Fruit fly (Drosophila melanogaster) whole organism, embryonic: Measurements from ENCODE around the gene CG32066.

Experiments
- B-H2 ChIP-seq: fragments of 200-800 bp; sonication (Bioruptor generic); optimal IDR thresholded peaks from 2 replicates; lab custom pipeline; 2018; ENCODE audit warnings: missing biosample characterization, mild to moderate bottlenecking, missing genetic modification characterization
- Bgb ChIP-seq: fragments of 200-800 bp; sonication (Bioruptor generic); IDR thresholded peaks from 2 replicates; pipeline ENCODE4 v1.3.6; 2022; ENCODE audit warnings: missing biosample characterization, missing genetic modification characterization; ENCODE audit not compliant: partially characterized antibody
- CG11085 ChIP-seq: fragments of 200-800 bp; sonication (Bioruptor generic); IDR thresholded peaks from 2 replicates; pipeline ENCODE4 v1.3.6; 2022; ENCODE audit warnings: missing biosample characterization, missing genetic modification characterization
- CG1233 ChIP-seq: fragments of 200-800 bp; sonication (Bioruptor generic); optimal IDR thresholded peaks from 4 replicates; lab custom pipeline; 2018; ENCODE audit warnings: missing biosample characterization, mild to moderate bottlenecking, missing genetic modification characterization
- CG13424 ChIP-seq: fragments of 200-800 bp; sonication (Bioruptor generic); optimal IDR thresholded peaks from 2 replicates; lab custom pipeline; 2019; ENCODE audit warnings: missing biosample characterization, mild to moderate bottlenecking, missing genetic modification characterization, moderate library complexity
- CG13624 ChIP-seq: fragments of 200-800 bp; sonication (Bioruptor generic); optimal IDR thresholded peaks from 2 replicates; lab custom pipeline; 2016; ENCODE audit warnings: missing biosample characterization, missing genetic modification characterization
- CG15601 ChIP-seq: fragments of 200-800 bp; sonication (Bioruptor generic); optimal IDR thresholded peaks from 3 replicates; lab custom pipeline; 2019; ENCODE audit warnings: missing biosample characterization, mild to moderate bottlenecking, missing genetic modification characterization, moderate library complexity
- CG1603 ChIP-seq: fragments of 200-800 bp; sonication (Bioruptor generic); optimal IDR thresholded peaks from 2 replicates; lab custom pipeline; 2019; ENCODE audit warnings: missing biosample characterization, mild to moderate bottlenecking, missing genetic modification characterization, moderate library complexity
- CG16813 ChIP-seq: fragments of 200-800 bp; sonication (Bioruptor generic); IDR thresholded peaks from 3 replicates; pipeline ENCODE4 v1.3.6; 2022; ENCODE audit warnings: missing biosample characterization, missing genetic modification characterization; ENCODE audit not compliant: partially characterized antibody
- CG17361 ChIP-seq: fragments of 200-800 bp; sonication (Bioruptor generic); IDR thresholded peaks from 3 replicates; pipeline ENCODE4 v1.3.6; 2022; ENCODE audit warnings: missing biosample characterization, missing genetic modification characterization
- CG1832 ChIP-seq: fragments of 200-800 bp; sonication (Bioruptor generic); optimal IDR thresholded peaks from 2 replicates; lab custom pipeline; 2017; ENCODE audit warnings: missing biosample characterization, mild to moderate bottlenecking, missing genetic modification characterization, inconsistent platforms
- CG2199 ChIP-seq: fragments of 200-800 bp; sonication (Bioruptor generic); IDR thresholded peaks from 3 replicates; pipeline ENCODE4 v1.3.6; 2022; ENCODE audit warnings: missing biosample characterization, missing genetic modification characterization
- CG3163 ChIP-seq: fragments of 200-800 bp; sonication (Bioruptor generic); optimal IDR thresholded peaks from 3 replicates; lab custom pipeline; 2016; ENCODE audit warnings: missing biosample characterization, missing genetic modification characterization
- CG3281 ChIP-seq: fragments of 200-800 bp; sonication (Bioruptor generic); optimal IDR thresholded peaks from 3 replicates; lab custom pipeline; 2017; ENCODE audit warnings: missing biosample characterization, mild to moderate bottlenecking, missing genetic modification characterization
- CG33213 ChIP-seq: fragments of 200-800 bp; sonication (Bioruptor generic); optimal IDR thresholded peaks from 3 replicates; lab custom pipeline; 2016; ENCODE audit warnings: missing biosample characterization, missing genetic modification characterization
- CG33557 ChIP-seq: fragments of 200-800 bp; sonication (Bioruptor generic); optimal IDR thresholded peaks from 2 replicates; lab custom pipeline; 2019; ENCODE audit warnings: missing biosample characterization, mild to moderate bottlenecking, missing genetic modification characterization, moderate library complexity
- CG7839 ChIP-seq: fragments of 200-800 bp; sonication (Bioruptor generic); optimal IDR thresholded peaks from 3 replicates; lab custom pipeline; 2018; ENCODE audit warnings: missing biosample characterization, mild to moderate bottlenecking, missing genetic modification characterization, moderate library complexity
- CG8388 ChIP-seq: fragments of 200-800 bp; sonication (Bioruptor generic); optimal IDR thresholded peaks from 2 replicates; lab custom pipeline; 2019; ENCODE audit warnings: missing biosample characterization, mild to moderate bottlenecking, missing genetic modification characterization, moderate library complexity
- CG8924 ChIP-seq: fragments of 200-800 bp; optimal IDR thresholded peaks from 3 replicates; lab custom pipeline; 2019; ENCODE audit warnings: missing biosample characterization, mild to moderate bottlenecking, missing genetic modification characterization, moderate library complexity
- CG9215 ChIP-seq: fragments of 200-800 bp; sonication (Bioruptor generic); IDR thresholded peaks from 2 replicates; pipeline ENCODE4 v1.3.6; 2022; ENCODE audit warnings: missing biosample characterization, missing genetic modification characterization
- D19B ChIP-seq: fragments of 200-800 bp; sonication (Bioruptor generic); optimal IDR thresholded peaks from 2 replicates; lab custom pipeline; 2017; ENCODE audit warnings: missing biosample characterization, mild to moderate bottlenecking, missing genetic modification characterization
- H2.0 ChIP-seq: fragments of 200-800 bp; sonication (Bioruptor generic); IDR thresholded peaks from 2 replicates; pipeline ENCODE4 v1.3.6; 2022; ENCODE audit warnings: missing biosample characterization, missing genetic modification characterization
- MESR4 ChIP-seq: fragments of 200-800 bp; sonication (Bioruptor generic); optimal IDR thresholded peaks from 2 replicates; lab custom pipeline; 2018; ENCODE audit warnings: missing biosample characterization, mild to moderate bottlenecking, missing genetic modification characterization, moderate library complexity
- Med ChIP-seq: fragments of 200-800 bp; sonication (Bioruptor generic); peaks from one replicate; lab custom pipeline; 2016; ENCODE audit warnings: missing biosample characterization, missing genetic modification characterization, mild to moderate bottlenecking, inconsistent platforms, moderate library complexity
- Meics ChIP-seq: fragments of 200-800 bp; sonication (Bioruptor generic); optimal IDR thresholded peaks from 2 replicates; lab custom pipeline; 2017; ENCODE audit warnings: missing biosample characterization, mild to moderate bottlenecking, missing genetic modification characterization
- Pdp1 ChIP-seq, 2 experiments: fragments of 200-800 bp; sonication (Bioruptor generic); optimal IDR thresholded peaks; 3 replicates each; lab custom pipeline; 2016; ENCODE audit warnings: missing biosample characterization in 2 of 2, missing genetic modification characterization in 2 of 2, mild to moderate bottlenecking in 1 of 2, moderate library complexity in 1 of 2
- Six4 ChIP-seq: fragments of 200-800 bp; sonication (Bioruptor generic); optimal IDR thresholded peaks from 2 replicates; lab custom pipeline; 2016; ENCODE audit warnings: missing biosample characterization, missing genetic modification characterization
- az2 ChIP-seq: fragments of 200-800 bp; sonication (Bioruptor generic); optimal IDR thresholded peaks from 3 replicates; lab custom pipeline; 2016; ENCODE audit warnings: missing biosample characterization, missing genetic modification characterization
- bsh ChIP-seq, 2 experiments: fragments of 200-800 bp; sonication (Bioruptor generic); optimal IDR thresholded peaks; 2 replicates each; lab custom pipeline; 2017 to 2018; ENCODE audit warnings: mild to moderate bottlenecking in 2 of 2, missing biosample characterization in 2 of 2, missing genetic modification characterization in 2 of 2, moderate library complexity in 1 of 2
- dysf ChIP-seq: fragments of 200-800 bp; sonication (Bioruptor generic); IDR thresholded peaks from 3 replicates; pipeline ENCODE4 v1.3.6; 2022; ENCODE audit warnings: missing biosample characterization, missing genetic modification characterization
- fd3F ChIP-seq: fragments of 200-800 bp; sonication (Bioruptor generic); optimal IDR thresholded peaks from 2 replicates; lab custom pipeline; 2018; ENCODE audit warnings: missing biosample characterization, mild to moderate bottlenecking, missing genetic modification characterization, moderate library complexity
- gem ChIP-seq: fragments of 200-800 bp; sonication (Bioruptor generic); optimal IDR thresholded peaks from 2 replicates; lab custom pipeline; 2019; ENCODE audit warnings: missing biosample characterization, mild to moderate bottlenecking, missing genetic modification characterization, moderate library complexity
- lmd ChIP-seq: fragments of 200-800 bp; sonication (Bioruptor generic); IDR thresholded peaks from 2 replicates; pipeline ENCODE4 v1.3.6; 2022; ENCODE audit warnings: missing biosample characterization, missing genetic modification characterization
- mam ChIP-seq: fragments of 200-800 bp; sonication (Bioruptor generic); optimal IDR thresholded peaks from 3 replicates; lab custom pipeline; 2016; ENCODE audit warnings: missing biosample characterization, missing genetic modification characterization
- scrt ChIP-seq: fragments of 200-800 bp; sonication (Bioruptor generic); optimal IDR thresholded peaks from 2 replicates; lab custom pipeline; 2018; ENCODE audit warnings: missing biosample characterization, mild to moderate bottlenecking, missing genetic modification characterization, moderate library complexity
- sens ChIP-seq: fragments of 200-800 bp; sonication (Bioruptor generic); peaks from one replicate; lab custom pipeline; 2016; ENCODE audit warnings: missing biosample characterization, missing genetic modification characterization
- sim ChIP-seq: fragments of 200-800 bp; sonication (Bioruptor generic); IDR thresholded peaks from 2 replicates; pipeline ENCODE4 v1.3.6; 2022; ENCODE audit warnings: missing biosample characterization, missing genetic modification characterization
- sna ChIP-seq: fragments of 200-800 bp; sonication (Bioruptor generic); IDR thresholded peaks from 2 replicates; pipeline ENCODE4 v1.3.6; 2022; ENCODE audit warnings: missing biosample characterization, missing genetic modification characterization; ENCODE audit not compliant: partially characterized antibody
- so ChIP-seq: fragments of 200-800 bp; sonication (Bioruptor generic); IDR thresholded peaks from 3 replicates; pipeline ENCODE4 v1.3.6; 2022; ENCODE audit warnings: missing biosample characterization, missing genetic modification characterization
- sr ChIP-seq: fragments of 200-800 bp; sonication (Bioruptor generic); IDR thresholded peaks from 3 replicates; pipeline ENCODE4 v1.3.6; 2022; ENCODE audit warnings: missing biosample characterization, missing genetic modification characterization
- wdn ChIP-seq: fragments of 200-800 bp; sonication (Bioruptor generic); IDR thresholded peaks from 2 replicates; pipeline ENCODE4 v1.3.6; 2022; ENCODE audit warnings: missing biosample characterization, missing genetic modification characterization
- yki ChIP-seq: fragments of >200 bp; optimal IDR thresholded peaks from 3 replicates; lab custom pipeline; 2018
- z ChIP-seq: fragments of 200-800 bp; sonication (Bioruptor generic); IDR thresholded peaks from 3 replicates; pipeline ENCODE4 v1.3.6; 2022; ENCODE audit warnings: missing biosample characterization, missing genetic modification characterization

The CG32066 gene

dm6 chr3L:10656451-10657198, 4.2 kb downstream of the CG32066 start (continued):
- no peak for TF ChIP-seq MESR4
- TF ChIP-seq CG33557 (GFP tag; lab: Kevin White, UChicago) = peak; percentile 40
- peak; percentile 38 for TF ChIP-seq mam (GFP tag; lab: Kevin White, UChicago)
- no peak for TF ChIP-seq CG9215 (GFP tag; lab: Robert Waterston, UW)
- no peak for TF ChIP-seq CG1832 (GFP tag; lab: Kevin White, UChicago)
- TF ChIP-seq CG8924 (tag; lab: Kevin White, UChicago) = peak; percentile 59
- no peak for TF ChIP-seq yki (lab: Kevin White, UChicago)
- TF ChIP-seq sna (GFP tag; lab: Robert Waterston, UW) = no peak
- TF ChIP-seq Meics (GFP tag; lab: Kevin White, UChicago) = peak; percentile 74
- peak; percentile 65; the same call in 2 of the 3 replicates for TF ChIP-seq so (GFP tag; lab: Robert Waterston, UW)
- peak; percentile 83 for TF ChIP-seq CG1233 (GFP tag; lab: Kevin White, UChicago)
- TF ChIP-seq D19B (GFP tag; lab: Kevin White, UChicago) = peak; percentile 35
- TF ChIP-seq Bgb = no peak
- TF ChIP-seq Six4 (GFP tag; lab: Kevin White, UChicago) = peak; percentile 0
- no peak for TF ChIP-seq H2.0 (GFP tag; lab: Robert Waterston, UW)
- no peak for TF ChIP-seq dysf (GFP tag; lab: Robert Waterston, UW)

dm6 chr3L:10654439-10654838, 6.4 kb downstream of the CG32066 start:
- TF ChIP-seq gem (peak; percentile 19), CG3281 (GFP tag; lab: Kevin White, UChicago) (no peak), fd3F (GFP tag; lab: Kevin White, UChicago) (no peak), Med (GFP tag; lab: Kevin White, UChicago) (peak; percentile 67), CG11085 (GFP tag; lab: Robert Waterston, UW) (no peak), scrt (GFP tag; lab: Kevin White, UChicago) (no peak), sens (GFP tag; lab: Kevin White, UChicago) (peak; percentile 55), Pdp1 (GFP tag; optimal IDR thresholded peaks at IDR 0.05; lab: Kevin White, UChicago) (peak in 1 of 2 experiments; percentile 34), z (GFP tag; lab: Robert Waterston, UW) (no peak), CG1603 (tag; lab: Kevin White, UChicago) (peak; percentile 8)

- no peak for TF ChIP-seq CG13624 (GFP tag; lab: Kevin White, UChicago)
Measured at dm6 chr3L:10652487-10652886, 8.3 kb downstream of the CG32066 start.

dm6 chr3L:10651271-10651670, 9.5 kb downstream of the CG32066 start:
- TF ChIP-seq sr = peak; percentile 52; the same call in 1 of the 3 replicates
- TF ChIP-seq az2 (GFP tag; lab: Kevin White, UChicago) = no peak
- 0 out of 3 replicates have a peak, but pooled peaks have one; percentile 28 for TF ChIP-seq CG2199 (GFP tag; lab: Robert Waterston, UW)
- TF ChIP-seq, all 482 proteins: peak for 2

- no peak for TF ChIP-seq wdn
- 0 out of 3 replicates have a peak, but pooled peaks have one; percentile 15 for TF ChIP-seq CG17361 (GFP tag; lab: Robert Waterston, UW)
- TF ChIP-seq sim (GFP tag; lab: Robert Waterston, UW) = no peak
- TF ChIP-seq CG16813 (GFP tag; lab: Robert Waterston, UW) = no peak
- TF ChIP-seq CG15601 (tag; lab: Kevin White, UChicago) = no peak
- no peak for TF ChIP-seq z (GFP tag; lab: Robert Waterston, UW)
- TF ChIP-seq dysf (GFP tag; lab: Robert Waterston, UW) = no peak
- no peak for TF ChIP-seq CG3163 (GFP tag; lab: Kevin White, UChicago)
- no peak for TF ChIP-seq lmd (GFP tag; lab: Robert Waterston, UW)
- no peak for TF ChIP-seq CG13424 (tag; lab: Kevin White, UChicago)
- TF ChIP-seq B-H2 (GFP tag; lab: Kevin White, UChicago) = no peak
- TF ChIP-seq bsh (GFP tag; optimal IDR thresholded peaks at IDR 0.05; lab: Kevin White, UChicago) = peak in 1 of 2 experiments; percentile 53
- no peak for TF ChIP-seq CG33213
- TF ChIP-seq CG7839 (tag; lab: Kevin White, UChicago) = peak; percentile 6
- TF ChIP-seq CG8388 (GFP tag; lab: Kevin White, UChicago) = peak; percentile 17
Measured at dm6 chr3L:10648431-10648830, 12.4 kb downstream of the CG32066 start.
